Fruit fly (Drosophila melanogaster) whole organism, pupa: ENCODE measurements around the gene CG33223.

Experiments used
- CG10348 ChIP-seq: fragments of 200-800 bp; sonication (Bioruptor generic); IDR thresholded peaks from 2 replicates; pipeline ENCODE4 v1.3.6; 2022; ENCODE audit warnings: missing biosample characterization, missing genetic modification characterization
- CG12605 ChIP-seq: fragments of 200-800 bp; sonication (Bioruptor generic); IDR thresholded peaks from 2 replicates; pipeline ENCODE4 v1.3.6; 2022; ENCODE audit warnings: missing biosample characterization, missing genetic modification characterization
- CG13204 ChIP-seq: fragments of 200-800 bp; sonication (Bioruptor generic); optimal IDR thresholded peaks from 2 replicates; lab custom pipeline; 2018; ENCODE audit warnings: missing biosample characterization, mild to moderate bottlenecking, missing genetic modification characterization, moderate library complexity
- CG14655 ChIP-seq: fragments of 200-800 bp; sonication (Bioruptor generic); optimal IDR thresholded peaks from 3 replicates; lab custom pipeline; 2017; ENCODE audit warnings: mild to moderate bottlenecking, missing biosample characterization, missing genetic modification reagents, missing genetic modification characterization
- CG15710 ChIP-seq: fragments of 200-800 bp; sonication (Bioruptor generic); optimal IDR thresholded peaks from 2 replicates; lab custom pipeline; 2018; ENCODE audit warnings: missing biosample characterization, mild to moderate bottlenecking, missing genetic modification characterization, moderate library complexity
- CG17806 ChIP-seq: fragments of 200-800 bp; sonication (Bioruptor generic); optimal IDR thresholded peaks from 2 replicates; lab custom pipeline; 2018; ENCODE audit warnings: missing biosample characterization, mild to moderate bottlenecking, missing genetic modification characterization, moderate library complexity
- CG32121 ChIP-seq: fragments of 200-800 bp; sonication (Bioruptor generic); IDR thresholded peaks from 2 replicates; pipeline ENCODE4 v1.3.6; 2022; ENCODE audit warnings: missing biosample characterization, missing genetic modification characterization
- CG34367 ChIP-seq: fragments of 200-800 bp; sonication (Bioruptor generic); optimal IDR thresholded peaks from 2 replicates; lab custom pipeline; 2018; ENCODE audit warnings: missing biosample characterization, mild to moderate bottlenecking, missing genetic modification characterization
- CG4496 ChIP-seq: fragments of 200-800 bp; sonication (Bioruptor generic); IDR thresholded peaks from 3 replicates; pipeline ENCODE4 v1.3.6; 2022; ENCODE audit warnings: missing biosample characterization, missing genetic modification characterization
- CG8159 ChIP-seq: fragments of 200-800 bp; sonication (Bioruptor generic); optimal IDR thresholded peaks from 3 replicates; lab custom pipeline; 2018; ENCODE audit warnings: missing biosample characterization, mild to moderate bottlenecking, missing genetic modification characterization, moderate library complexity
- CG8301 ChIP-seq: fragments of 200-800 bp; sonication (Bioruptor generic); optimal IDR thresholded peaks from 2 replicates; lab custom pipeline; 2018; ENCODE audit warnings: missing biosample characterization, mild to moderate bottlenecking, missing genetic modification characterization
- CG9948 ChIP-seq: fragments of 200-800 bp; sonication (Bioruptor generic); optimal IDR thresholded peaks from 2 replicates; lab custom pipeline; 2018; ENCODE audit warnings: missing biosample characterization, mild to moderate bottlenecking, missing genetic modification characterization, moderate library complexity
- D1 ChIP-seq: fragments of 200-800 bp; sonication (Bioruptor generic); optimal IDR thresholded peaks from 2 replicates; lab custom pipeline; 2018; ENCODE audit warnings: missing biosample characterization, mild to moderate bottlenecking, missing genetic modification characterization, moderate library complexity
- EcR ChIP-seq: fragments of 200-800 bp; sonication (Bioruptor generic); optimal IDR thresholded peaks from 3 replicates; lab custom pipeline; 2019; ENCODE audit warnings: missing biosample characterization, missing genetic modification characterization, mild to moderate bottlenecking, moderate library complexity, missing genetic modification reagents
- Ets98B ChIP-seq: fragments of 200-800 bp; sonication (Bioruptor generic); IDR thresholded peaks from 2 replicates; pipeline ENCODE4 v1.3.6; 2022; ENCODE audit warnings: missing biosample characterization, missing genetic modification characterization
- Pif1A ChIP-seq: fragments of 200-800 bp; sonication (Bioruptor generic); optimal IDR thresholded peaks from 3 replicates; lab custom pipeline; 2016; ENCODE audit warnings: missing biosample characterization, missing genetic modification characterization
- Pif1B ChIP-seq: fragments of 200-800 bp; sonication (Bioruptor generic); optimal IDR thresholded peaks from 3 replicates; lab custom pipeline; 2016; ENCODE audit warnings: missing biosample characterization, missing genetic modification characterization
- Snoo ChIP-seq: fragments of 200-800 bp; sonication (Bioruptor generic); optimal IDR thresholded peaks from 3 replicates; lab custom pipeline; 2017; ENCODE audit warnings: missing biosample characterization, mild to moderate bottlenecking, missing genetic modification characterization, inconsistent platforms
- fd96Ca ChIP-seq: fragments of 200-800 bp; sonication (Bioruptor generic); IDR thresholded peaks from 3 replicates; pipeline ENCODE4 v1.3.6; 2022; ENCODE audit warnings: missing biosample characterization, missing genetic modification characterization
- gl ChIP-seq: fragments of 200-800 bp; sonication (Bioruptor generic); optimal IDR thresholded peaks from 2 replicates; lab custom pipeline; 2018; ENCODE audit warnings: missing biosample characterization, mild to moderate bottlenecking, missing genetic modification characterization
- rn ChIP-seq: fragments of 200-800 bp; sonication (Bioruptor generic); IDR thresholded peaks from 2 replicates; pipeline ENCODE4 v1.3.6; 2022; ENCODE audit warnings: missing biosample characterization, missing genetic modification characterization

CG33223 gene

dm6 chrX:8470588-8470987, 13.1 kb downstream of the CG33223 start, which contains the start of gene Cp7Fa:
Cp7Fa (plus strand) TSS chrX:8470888.
- TF ChIP-seq CG12605 (GFP tag; lab: Robert Waterston, UW) (no peak), gl (tag; lab: Kevin White, UChicago) (no peak), Ets98B (GFP tag; lab: Robert Waterston, UW) (no peak), CG34367 (tag; lab: Kevin White, UChicago) (no peak), CG32121 (GFP tag; lab: Robert Waterston, UW) (no peak), Pif1A (GFP tag; lab: Kevin White, UChicago) (no peak), fd96Ca (no peak), CG8159 (no peak), D1 (tag; lab: Kevin White, UChicago) (no peak), CG4496 (GFP tag; lab: Robert Waterston, UW) (no peak), EcR (GFP tag; lab: Kevin White, UChicago) (no peak), CG10348 (no peak), CG13204 (no peak), CG9948 (tag; lab: Kevin White, UChicago) (no peak), rn (no peak)

DNA sequence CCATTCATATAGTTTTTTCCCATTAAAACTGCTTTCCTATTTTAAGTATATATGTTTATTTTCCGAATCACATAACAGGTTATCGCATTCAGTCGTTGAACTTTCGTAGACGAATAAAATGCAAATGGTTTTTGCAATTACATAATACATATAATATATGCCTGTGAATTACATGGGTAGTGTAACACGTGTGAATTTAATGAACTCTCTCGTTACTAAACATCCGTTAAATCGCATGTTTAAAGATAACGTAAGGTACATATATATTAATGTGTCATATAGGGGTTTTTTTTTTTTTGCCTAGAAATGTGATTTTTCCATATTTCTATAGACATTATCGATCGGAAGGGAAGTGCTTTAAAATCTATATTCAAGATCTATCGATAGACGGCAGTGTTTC, 14.1 kb downstream of the CG33223 start:
- TF ChIP-seq CG14655 (GFP tag; lab: Kevin White, UChicago) (no peak), Snoo (tag; lab: Kevin White, UChicago) (no peak), Pif1B (GFP tag; lab: Kevin White, UChicago) (no peak), EcR (GFP tag; lab: Kevin White, UChicago) (no peak), gl (tag; lab: Kevin White, UChicago) (no peak), CG32121 (GFP tag; lab: Robert Waterston, UW) (no peak), Ets98B (GFP tag; lab: Robert Waterston, UW) (no peak), CG12605 (GFP tag; lab: Robert Waterston, UW) (no peak), CG15710 (tag; lab: Kevin White, UChicago) (no peak), CG4496 (GFP tag; lab: Robert Waterston, UW) (no peak), CG13204 (no peak), fd96Ca (no peak), CG9948 (tag; lab: Kevin White, UChicago) (no peak)

DNA sequence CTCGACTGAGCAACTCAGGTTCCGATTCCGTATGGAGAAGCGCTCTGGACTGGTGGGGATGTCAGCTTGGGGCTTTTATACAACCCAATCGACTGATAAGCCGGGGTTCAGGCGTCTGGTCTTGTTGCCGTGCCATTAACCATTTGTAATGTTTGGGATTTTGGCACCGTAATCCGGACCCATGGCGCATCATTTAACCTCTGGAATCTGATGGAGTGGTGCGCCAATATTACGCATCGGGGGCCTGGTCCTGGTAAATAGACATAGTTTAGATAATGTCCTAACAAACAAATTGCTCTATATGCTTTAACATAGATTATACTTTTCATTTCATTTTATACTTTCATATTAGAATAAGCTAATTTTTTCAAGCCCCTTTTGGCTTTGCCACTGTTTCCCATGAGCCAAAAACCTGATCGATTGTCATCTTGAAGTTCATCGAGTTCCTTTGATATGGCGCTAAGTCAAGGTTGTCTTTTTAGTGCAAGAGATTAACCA, 14.7 kb downstream of the CG33223 start, which contains the start of gene CG12116:
CG12116 (minus strand) TSS at position 51 of the 498 bp plus-strand sequence.
- TF ChIP-seq CG17806 (no peak), rn (no peak), CG4496 (GFP tag; lab: Robert Waterston, UW) (no peak), Pif1A (GFP tag; lab: Kevin White, UChicago) (no peak), CG15710 (tag; lab: Kevin White, UChicago) (no peak), fd96Ca (no peak), D1 (tag; lab: Kevin White, UChicago) (no peak), Snoo (tag; lab: Kevin White, UChicago) (no peak), CG8159 (no peak), CG14655 (GFP tag; lab: Kevin White, UChicago) (no peak), CG34367 (tag; lab: Kevin White, UChicago) (no peak), Ets98B (GFP tag; lab: Robert Waterston, UW) (no peak), EcR (GFP tag; lab: Kevin White, UChicago) (no peak), gl (tag; lab: Kevin White, UChicago) (no peak), CG12605 (GFP tag; lab: Robert Waterston, UW) (no peak), CG8301 (tag; lab: Kevin White, UChicago) (no peak), CG13204 (no peak), Pif1B (GFP tag; lab: Kevin White, UChicago) (no peak)

DNA sequence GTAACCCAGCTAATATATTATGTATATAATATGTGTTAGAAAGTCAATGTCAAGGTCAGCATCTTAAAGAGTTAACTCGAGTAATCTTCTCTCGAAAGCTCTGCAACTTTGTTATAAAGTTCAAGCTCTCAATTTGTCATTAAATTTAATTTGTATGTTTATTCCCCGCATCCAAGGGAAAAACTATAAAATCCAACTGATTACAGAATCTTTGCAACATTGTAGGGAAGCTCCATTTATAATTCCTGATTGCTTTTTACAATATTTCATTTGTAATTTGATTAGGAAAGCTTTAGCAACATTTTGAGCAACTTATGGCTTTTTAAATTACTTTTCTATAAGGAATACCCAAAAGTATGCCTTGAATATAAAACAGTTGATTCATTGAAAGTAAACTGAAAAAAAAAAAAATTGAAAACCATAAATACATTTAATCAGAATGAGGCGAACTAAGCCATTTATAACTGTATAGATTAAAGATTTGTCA, 16.9 kb downstream of the CG33223 start:
- TF ChIP-seq CG34367 (tag; lab: Kevin White, UChicago) (no peak), CG8301 (tag; lab: Kevin White, UChicago) (no peak), CG32121 (GFP tag; lab: Robert Waterston, UW) (no peak)

DNA sequence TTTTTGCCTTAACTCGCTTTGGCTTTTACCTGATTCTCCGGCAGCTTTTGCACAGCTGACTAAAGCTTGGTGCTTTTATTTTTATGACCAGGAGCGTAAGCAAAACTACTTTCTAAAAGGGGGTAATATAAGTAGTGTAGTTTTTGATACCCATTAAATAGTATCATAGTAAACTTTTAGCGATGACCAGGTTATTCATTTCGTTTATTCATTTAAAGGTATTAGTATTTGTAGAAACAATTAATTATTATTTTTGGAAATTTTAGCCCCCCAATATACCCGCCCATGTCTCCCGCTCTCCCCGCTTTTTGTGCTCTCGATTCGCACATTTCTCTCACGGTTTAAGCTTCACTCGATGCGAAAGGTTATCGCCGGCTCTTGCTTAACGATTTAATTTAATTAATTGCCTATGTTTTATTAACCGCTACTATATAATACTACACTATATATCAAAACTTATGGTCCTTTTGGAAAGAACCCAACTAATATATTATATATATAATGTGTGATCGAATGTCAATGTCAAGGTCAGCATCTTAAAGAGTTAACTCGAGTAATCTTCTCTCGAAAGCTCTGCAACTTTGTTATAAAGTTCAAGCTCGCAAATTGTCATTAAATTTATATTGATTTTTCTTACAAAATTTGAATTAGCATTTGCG, 19.2 kb downstream of the CG33223 start, which contains the start of gene Sptr:
Sptr (minus strand) TSS at position 61 of the 659 bp plus-strand sequence.
- TF ChIP-seq Ets98B (GFP tag; lab: Robert Waterston, UW) (peak; percentile 95), Snoo (tag; lab: Kevin White, UChicago) (peak; percentile 92), EcR (GFP tag; lab: Kevin White, UChicago) (peak; percentile 64), CG17806 (peak; percentile 92), CG13204 (peak; percentile 85), Pif1A (GFP tag; lab: Kevin White, UChicago) (peak; percentile 93), fd96Ca (peak; percentile 89), CG10348 (no peak), CG12605 (GFP tag; lab: Robert Waterston, UW) (peak; percentile 92), D1 (tag; lab: Kevin White, UChicago) (peak; percentile 80), CG34367 (tag; lab: Kevin White, UChicago) (peak; percentile 92), CG8159 (peak; percentile 95), CG15710 (tag; lab: Kevin White, UChicago) (peak; percentile 94), gl (tag; lab: Kevin White, UChicago) (peak; percentile 83), CG14655 (GFP tag; lab: Kevin White, UChicago) (peak; percentile 91), CG9948 (tag; lab: Kevin White, UChicago) (peak; percentile 91), CG32121 (GFP tag; lab: Robert Waterston, UW) (peak; percentile 93), Pif1B (GFP tag; lab: Kevin White, UChicago) (peak; percentile 93), CG8301 (tag; lab: Kevin White, UChicago) (peak; percentile 91), rn (peak; percentile 72), CG4496 (GFP tag; lab: Robert Waterston, UW) (peak; percentile 96)
